Worm (Caenorhabditis elegans) whole organism, L1 larva: ENCODE results near the gene nspb-4.

Experiments used
- C16A3.4 ChIP-seq: fragments of 150-350 bp; optimal IDR thresholded peaks from 2 replicates; lab custom pipeline; 2014; ENCODE audit warnings: missing biosample characterization, missing genetic modification characterization
- F16B12.6 ChIP-seq: fragments of 150-350 bp; optimal IDR thresholded peaks from 2 replicates; lab custom pipeline; 2014; ENCODE audit warnings: missing biosample characterization, missing genetic modification characterization
- blmp-1 ChIP-seq: fragments of 150-350 bp; optimal IDR thresholded peaks from 2 replicates; lab custom pipeline; 2014; ENCODE audit warnings: missing biosample characterization, missing genetic modification characterization
- ceh-63 ChIP-seq: fragments of 200-800 bp; sonication (Bioruptor generic); optimal IDR thresholded peaks from 2 replicates; lab custom pipeline; 2018; ENCODE audit warnings: mild to moderate bottlenecking, missing genetic modification characterization, missing compliant biosample characterization
- ceh-8 ChIP-seq: fragments of 200-800 bp; sonication (Bioruptor generic); optimal IDR thresholded peaks from 2 replicates; lab custom pipeline; 2018; ENCODE audit warnings: mild to moderate bottlenecking, missing genetic modification characterization, moderate library complexity, missing compliant biosample characterization
- ceh-82 ChIP-seq, 3 experiments: fragments of 150-350 bp in 1 of 3; sonication (generic microtip) in 2 of 3; optimal IDR thresholded peaks; 2 replicates each; lab custom pipeline; 2014 to 2017; ENCODE audit warnings: missing biosample characterization in 3 of 3, missing genetic modification characterization in 3 of 3
- ceh-90 ChIP-seq: sonication (generic microtip); optimal IDR thresholded peaks from 2 replicates; lab custom pipeline; 2016; ENCODE audit warnings: missing genetic modification characterization, missing compliant biosample characterization
- dpl-1 ChIP-seq, 3 experiments: fragments of 150-350 bp in 2 of 3; sonication (generic microtip) in 1 of 3; optimal IDR thresholded peaks; 2 replicates each; lab custom pipeline; 2014 to 2017; ENCODE audit warnings: missing biosample characterization in 3 of 3, missing genetic modification characterization in 3 of 3, missing genetic modification reagents in 3 of 3
- efl-1 ChIP-seq, 4 experiments: fragments of 150-350 bp; optimal IDR thresholded peaks in 3 of 4; peaks in 1 of 4; 1 replicate in 1 of 4; 2 replicates in 3 of 4; lab custom pipeline; 2014; ENCODE audit warnings: missing biosample characterization in 2 of 4, missing genetic modification characterization in 2 of 4, missing genetic modification reagents in 2 of 4
- elt-2 ChIP-seq: sonication (generic microtip); optimal IDR thresholded peaks from 2 replicates; lab custom pipeline; 2016; ENCODE audit warnings: missing genetic modification characterization, mild to moderate bottlenecking, inconsistent platforms, missing compliant biosample characterization, missing genetic modification reagents
- ets-5 ChIP-seq: fragments of 200-800 bp; sonication (Bioruptor generic); IDR thresholded peaks from 2 replicates; pipeline ENCODE4 v1.3.6; 2022; ENCODE audit warnings: missing genetic modification characterization, missing compliant biosample characterization
- fkh-8 ChIP-seq: sonication (generic microtip); optimal IDR thresholded peaks from 2 replicates; lab custom pipeline; 2016; ENCODE audit warnings: mild to moderate bottlenecking, missing genetic modification characterization, missing compliant biosample characterization
- fos-1 ChIP-seq: fragments of 150-350 bp; optimal IDR thresholded peaks from 2 replicates; lab custom pipeline; 2014; ENCODE audit warnings: missing biosample characterization, missing genetic modification characterization
- hlh-17 ChIP-seq: fragments of 200-800 bp; sonication (Bioruptor generic); optimal IDR thresholded peaks from 2 replicates; lab custom pipeline; 2018; ENCODE audit warnings: missing genetic modification characterization, mild to moderate bottlenecking, missing compliant biosample characterization, moderate library complexity, borderline replicate concordance
- hpl-2 ChIP-seq: fragments of 150-350 bp; optimal IDR thresholded peaks from 2 replicates; lab custom pipeline; 2014; ENCODE audit warnings: missing biosample characterization, missing genetic modification reagents, missing genetic modification characterization
- irx-1 ChIP-seq: sonication (generic microtip); optimal IDR thresholded peaks from 2 replicates; lab custom pipeline; 2016; ENCODE audit warnings: missing genetic modification characterization, missing compliant biosample characterization
- isw-1 ChIP-seq: fragments of 200-800 bp; sonication (Bioruptor generic); IDR thresholded peaks from 2 replicates; pipeline ENCODE4 v1.3.6; 2022; ENCODE audit warnings: missing genetic modification characterization, missing compliant biosample characterization
- lin-13 ChIP-seq: fragments of 150-350 bp; optimal IDR thresholded peaks from 2 replicates; lab custom pipeline; 2014; ENCODE audit warnings: missing biosample characterization, missing genetic modification reagents, missing genetic modification characterization
- lin-14 ChIP-seq: fragments of 200-800 bp; sonication (Bioruptor generic); optimal IDR thresholded peaks from 2 replicates; lab custom pipeline; 2018; ENCODE audit warnings: mild to moderate bottlenecking, missing genetic modification characterization, moderate library complexity, missing compliant biosample characterization
- lin-35 ChIP-seq, 2 experiments: fragments of 150-350 bp; optimal IDR thresholded peaks; 2 replicates each; lab custom pipeline; 2014; ENCODE audit warnings: missing biosample characterization in 2 of 2, missing genetic modification characterization in 2 of 2, missing genetic modification reagents in 2 of 2
- lir-3 ChIP-seq: sonication (generic microtip); optimal IDR thresholded peaks from 2 replicates; lab custom pipeline; 2016; ENCODE audit warnings: mild to moderate bottlenecking, missing genetic modification characterization, moderate library complexity, missing compliant biosample characterization; ENCODE audit not compliant: poor library complexity
- lsy-2 ChIP-seq, 2 experiments: fragments of 150-350 bp; optimal IDR thresholded peaks; 2 replicates each; lab custom pipeline; 2014; ENCODE audit warnings: missing biosample characterization in 2 of 2, missing genetic modification characterization in 2 of 2
- mdl-1 ChIP-seq, 2 experiments: fragments of 150-350 bp; optimal IDR thresholded peaks; 2 replicates each; lab custom pipeline; 2014 to 2017; ENCODE audit warnings: missing biosample characterization in 2 of 2, missing genetic modification characterization in 2 of 2, inconsistent platforms in 1 of 2
- nhr-11 ChIP-seq: fragments of 150-350 bp; optimal IDR thresholded peaks from 2 replicates; lab custom pipeline; 2014; ENCODE audit warnings: missing biosample characterization, missing genetic modification characterization
- nhr-12 ChIP-seq: sonication (generic microtip); optimal IDR thresholded peaks from 2 replicates; lab custom pipeline; 2017; ENCODE audit warnings: missing biosample characterization, missing genetic modification characterization
- nhr-20 ChIP-seq: sonication (generic microtip); optimal IDR thresholded peaks from 2 replicates; lab custom pipeline; 2016; ENCODE audit warnings: mild to moderate bottlenecking, missing genetic modification characterization, missing compliant biosample characterization
- nhr-47 ChIP-seq: sonication (generic microtip); optimal IDR thresholded peaks from 2 replicates; lab custom pipeline; 2016; ENCODE audit warnings: mild to moderate bottlenecking, missing genetic modification characterization, moderate library complexity, missing compliant biosample characterization
- nhr-71 ChIP-seq: sonication (generic microtip); optimal IDR thresholded peaks from 2 replicates; lab custom pipeline; 2016; ENCODE audit warnings: mild to moderate bottlenecking, missing genetic modification characterization, moderate library complexity, missing compliant biosample characterization
- nhr-85 ChIP-seq: sonication (generic microtip); peaks from one replicate; lab custom pipeline; 2016; ENCODE audit warnings: missing genetic modification characterization, inconsistent platforms, missing compliant biosample characterization
- nhr-90 ChIP-seq: sonication (generic microtip); optimal IDR thresholded peaks from 2 replicates; lab custom pipeline; 2016; ENCODE audit warnings: mild to moderate bottlenecking, missing genetic modification characterization, missing compliant biosample characterization; ENCODE audit not compliant: poor library complexity
- pag-3 ChIP-seq: sonication (generic microtip); optimal IDR thresholded peaks from 2 replicates; lab custom pipeline; 2017; ENCODE audit warnings: missing genetic modification characterization, mild to moderate bottlenecking, missing compliant biosample characterization, antibody characterized with exemption, borderline replicate concordance; ENCODE audit not compliant: insufficient read depth
- pqm-1 ChIP-seq: sonication (generic microtip); optimal IDR thresholded peaks from 3 replicates; lab custom pipeline; 2017; ENCODE audit warnings: missing biosample characterization, missing genetic modification characterization
- skn-1 ChIP-seq: fragments of 150-350 bp; optimal IDR thresholded peaks from 2 replicates; lab custom pipeline; 2014; ENCODE audit warnings: missing biosample characterization, missing genetic modification characterization
- snpc-4 ChIP-seq: fragments of 150-350 bp; optimal IDR thresholded peaks from 2 replicates; lab custom pipeline; 2014; ENCODE audit warnings: missing biosample characterization, missing genetic modification characterization
- snu-23 ChIP-seq: sonication (generic microtip); optimal IDR thresholded peaks from 2 replicates; lab custom pipeline; 2016; ENCODE audit warnings: missing genetic modification characterization, missing compliant biosample characterization
- sox-4 ChIP-seq: sonication (generic microtip); optimal IDR thresholded peaks from 2 replicates; lab custom pipeline; 2016; ENCODE audit warnings: missing genetic modification characterization, missing compliant biosample characterization
- sptf-1 ChIP-seq: fragments of 150-350 bp; optimal IDR thresholded peaks from 2 replicates; lab custom pipeline; 2014; ENCODE audit warnings: missing biosample characterization, missing genetic modification characterization
- sup-37 ChIP-seq: fragments of 200-800 bp; sonication (Bioruptor generic); optimal IDR thresholded peaks from 2 replicates; lab custom pipeline; 2018; ENCODE audit warnings: mild to moderate bottlenecking, missing genetic modification characterization, missing compliant biosample characterization
- tbx-2 ChIP-seq: sonication (generic microtip); optimal IDR thresholded peaks from 2 replicates; lab custom pipeline; 2016; ENCODE audit warnings: missing genetic modification characterization, missing compliant biosample characterization
- unc-130 ChIP-seq: fragments of 150-350 bp; optimal IDR thresholded peaks from 2 replicates; lab custom pipeline; 2017; ENCODE audit warnings: missing biosample characterization, missing genetic modification characterization, inconsistent platforms
- vab-15 ChIP-seq: sonication (generic microtip); optimal IDR thresholded peaks from 2 replicates; lab custom pipeline; 2017; ENCODE audit warnings: missing genotype, mild to moderate bottlenecking, missing genetic modification characterization, missing compliant biosample characterization
- xbp-1 ChIP-seq: sonication (generic microtip); optimal IDR thresholded peaks from 2 replicates; lab custom pipeline; 2016; ENCODE audit warnings: missing genetic modification characterization, missing compliant biosample characterization
- zip-4 ChIP-seq: fragments of 200-800 bp; sonication (Bioruptor generic); optimal IDR thresholded peaks from 2 replicates; lab custom pipeline; 2018; ENCODE audit warnings: mild to moderate bottlenecking, missing genetic modification characterization, moderate library complexity, missing compliant biosample characterization
- ztf-11 ChIP-seq, 2 experiments: sonication (generic microtip); optimal IDR thresholded peaks; 2 replicates each; lab custom pipeline; 2016 to 2017; ENCODE audit warnings: missing genetic modification characterization in 2 of 2, missing biosample characterization in 1 of 2, missing compliant biosample characterization in 1 of 2
- ztf-4 ChIP-seq: fragments of 150-350 bp; optimal IDR thresholded peaks from 2 replicates; lab custom pipeline; 2014; ENCODE audit warnings: missing biosample characterization, missing genetic modification characterization

Gene nspb-4

ce11 chrIV:6613296-6613695, 15.3 kb downstream of the nspb-4 start, which contains the start of gene drh-1:
Gene drh-1, minus strand, starts transcription at chrIV:6613353.
- no peak for TF ChIP-seq isw-1 (GFP tag; lab: Robert Waterston, UW)
- no peak for TF ChIP-seq lir-3 (tag; lab: Kevin White, UChicago)
- peak; percentile 50 for TF ChIP-seq lin-14 (GFP tag; lab: Kevin White, UChicago)
- peak in 1 of 3 experiments; percentile 30 for TF ChIP-seq dpl-1 (GFP tag; optimal IDR thresholded peaks at IDR 0.05; lab: Kevin White, UChicago)
- no peak for TF ChIP-seq snu-23 (GFP tag; lab: Kevin White, UChicago)
- TF ChIP-seq nhr-47 (tag; lab: Kevin White, UChicago) = no peak
- no peak for TF ChIP-seq fkh-8 (tag; lab: Kevin White, UChicago)
- TF ChIP-seq hpl-2 = no peak
- TF ChIP-seq lsy-2 (tag; optimal IDR thresholded peaks at IDR 0.05; lab: Kevin White, UChicago) = peak in 1 of 2 experiments; percentile 52
- peak; percentile 19 to 29 for TF ChIP-seq efl-1 (optimal IDR thresholded peaks at IDR 0.05; lab: Kevin White, UChicago)
- TF ChIP-seq efl-1 (GFP tag; optimal IDR thresholded peaks at IDR 0.05 in 1 of 2; lab: Kevin White, UChicago) = no peak
- TF ChIP-seq lin-35 (GFP tag; optimal IDR thresholded peaks at IDR 0.05; lab: Kevin White, UChicago) = peak in 1 of 2 experiments; percentile 6
- no peak for TF ChIP-seq pag-3 (tag; lab: Kevin White, UChicago)
- no peak for TF ChIP-seq hlh-17
- TF ChIP-seq nhr-85 (tag; lab: Kevin White, UChicago) = no peak
- no peak for TF ChIP-seq tbx-2
- TF ChIP-seq ceh-90 (tag; lab: Kevin White, UChicago) = no peak
- no peak for TF ChIP-seq sptf-1 (tag; lab: Kevin White, UChicago)
- TF ChIP-seq ceh-8 (GFP tag; lab: Kevin White, UChicago) = no peak
- no peak for TF ChIP-seq sox-4 (tag; lab: Kevin White, UChicago)
- no peak for TF ChIP-seq elt-2 (tag; lab: Kevin White, UChicago)

DNA sequence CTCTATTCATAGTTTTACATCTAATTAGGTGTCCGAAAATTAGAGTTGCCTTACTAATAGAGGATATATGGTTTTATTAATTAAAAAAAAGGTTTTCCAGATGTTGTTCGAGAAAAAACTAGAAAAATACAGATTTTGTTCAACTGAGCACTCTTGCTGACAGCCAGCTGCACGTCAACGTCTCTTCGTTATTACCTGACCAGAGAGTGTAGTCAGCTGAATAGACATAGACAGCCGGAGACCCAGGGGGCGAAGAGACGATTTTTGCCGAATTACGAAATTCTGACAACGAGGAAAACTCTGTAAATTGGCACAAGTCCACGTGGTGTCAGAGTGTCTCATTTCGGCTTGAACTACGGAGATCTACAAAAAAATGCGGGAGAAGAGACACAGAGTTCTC, 20.6 kb downstream of the nspb-4 start:
- TF ChIP-seq nhr-47 (tag; lab: Kevin White, UChicago) (no peak), fos-1 (no peak), nhr-71 (no peak), nhr-20 (tag; lab: Kevin White, UChicago) (peak; percentile 24), blmp-1 (tag; lab: Kevin White, UChicago) (no peak), nhr-90 (tag; lab: Kevin White, UChicago) (no peak), zip-4 (no peak), mdl-1 (tag; optimal IDR thresholded peaks at IDR 0.05; lab: Kevin White, UChicago) (peak in 1 of 2 experiments; percentile 2), C16A3.4 (tag; lab: Kevin White, UChicago) (no peak), sup-37 (GFP tag; lab: Kevin White, UChicago) (no peak), hlh-17 (no peak), ceh-63 (no peak), lsy-2 (tag; optimal IDR thresholded peaks at IDR 0.05; lab: Kevin White, UChicago) (peak in 1 of 2 experiments; percentile 42), efl-1 (optimal IDR thresholded peaks at IDR 0.05; lab: Kevin White, UChicago) (peak; percentile 12 to 53), efl-1 (GFP tag; optimal IDR thresholded peaks at IDR 0.05 in 1 of 2; lab: Kevin White, UChicago) (peak in 1 of 2 experiments; percentile 89), nhr-85 (tag; lab: Kevin White, UChicago) (no peak), fkh-8 (tag; lab: Kevin White, UChicago) (no peak), tbx-2 (no peak), unc-130 (no peak), irx-1 (no peak), nhr-12 (tag; lab: Kevin White, UChicago) (no peak), lin-35 (GFP tag; optimal IDR thresholded peaks at IDR 0.05; lab: Kevin White, UChicago) (peak in 1 of 2 experiments; percentile 36), nhr-11 (tag; lab: Kevin White, UChicago) (no peak), xbp-1 (tag; lab: Kevin White, UChicago) (no peak), vab-15 (no peak), ceh-90 (tag; lab: Kevin White, UChicago) (no peak), ztf-4 (tag; lab: Kevin White, UChicago) (no peak), pqm-1 (tag; lab: Kevin White, UChicago) (no peak), ztf-11 (tag; optimal IDR thresholded peaks at IDR 0.05; lab: Kevin White, UChicago) (no peak), ceh-82 (tag; optimal IDR thresholded peaks at IDR 0.05; lab: Kevin White, UChicago) (peak in 1 of 3 experiments; percentile 16), lin-13 (no peak), ets-5 (GFP tag; lab: Robert Waterston, UW) (no peak), skn-1 (tag; lab: Kevin White, UChicago) (peak; percentile 48), snpc-4 (tag; lab: Kevin White, UChicago) (no peak), F16B12.6 (tag; lab: Kevin White, UChicago) (no peak)
